Worm (Caenorhabditis elegans): ENCODE data around the gene tsp-4.
"Not testable (repeated sequence)": the region's sequence is repeated elsewhere in the genome, so short reads cannot be mapped to it uniquely, and the experiment has no call there.

The tsp-4 gene

DNA sequence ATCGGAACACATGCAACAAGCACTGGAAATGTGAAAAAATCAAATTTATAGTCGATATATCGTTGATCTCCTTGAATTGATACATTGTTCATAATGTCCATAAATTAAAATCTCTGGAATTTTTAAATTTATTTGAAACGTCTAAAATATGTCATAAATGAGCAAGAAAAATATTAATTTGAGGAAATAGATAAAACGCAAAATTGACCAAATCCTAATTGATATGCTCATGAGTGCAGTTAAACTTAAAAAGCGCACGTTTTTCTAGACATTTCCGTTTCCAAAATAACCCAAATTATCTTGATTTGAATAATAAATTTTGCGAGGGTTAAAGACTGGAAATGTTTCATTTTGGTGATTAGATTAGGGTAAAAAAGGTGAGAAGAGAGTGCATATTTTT, 2.5 kb upstream of the tsp-4 start, which contains the start of gene sru-13:
Gene sru-13, minus strand, starts transcription at position 101 of the 400 bp plus-strand sequence.
- TF ChIP-seq sma-9 (GFP tag; optimal IDR thresholded peaks at IDR 0.05), result no peak
- TF ChIP-seq sma-9 (tag; optimal IDR thresholded peaks at IDR 0.05), result no peak
- TF ChIP-seq elt-3 (tag; optimal IDR thresholded peaks at IDR 0.05), result no peak
- TF ChIP-seq ceh-82 (tag; optimal IDR thresholded peaks at IDR 0.05), result no peak
- no peak for TF ChIP-seq C34F6.9 (tag; optimal IDR thresholded peaks at IDR 0.05)
- no peak for TF ChIP-seq ztf-1 (GFP tag; conservative IDR thresholded peaks at IDR 0.05)
- no peak for TF ChIP-seq aly-2 (tag; optimal IDR thresholded peaks at IDR 0.05)
- TF ChIP-seq nhr-11 (tag; optimal IDR thresholded peaks at IDR 0.05), result no peak
- no peak for TF ChIP-seq alr-1 (tag; optimal IDR thresholded peaks at IDR 0.05)
- no peak for TF ChIP-seq R02D3.7 (tag; optimal IDR thresholded peaks at IDR 0.05)
- no peak for TF ChIP-seq sem-4 (tag; optimal IDR thresholded peaks at IDR 0.05)
- no peak for TF ChIP-seq skn-1 (tag; optimal IDR thresholded peaks at IDR 0.05)
- TF ChIP-seq nhr-237 (tag; optimal IDR thresholded peaks at IDR 0.05), result no peak
- no peak for TF ChIP-seq nhr-10 (tag; optimal IDR thresholded peaks at IDR 0.05)
- TF ChIP-seq gmeb-1 (tag; optimal IDR thresholded peaks at IDR 0.05), result no peak

DNA sequence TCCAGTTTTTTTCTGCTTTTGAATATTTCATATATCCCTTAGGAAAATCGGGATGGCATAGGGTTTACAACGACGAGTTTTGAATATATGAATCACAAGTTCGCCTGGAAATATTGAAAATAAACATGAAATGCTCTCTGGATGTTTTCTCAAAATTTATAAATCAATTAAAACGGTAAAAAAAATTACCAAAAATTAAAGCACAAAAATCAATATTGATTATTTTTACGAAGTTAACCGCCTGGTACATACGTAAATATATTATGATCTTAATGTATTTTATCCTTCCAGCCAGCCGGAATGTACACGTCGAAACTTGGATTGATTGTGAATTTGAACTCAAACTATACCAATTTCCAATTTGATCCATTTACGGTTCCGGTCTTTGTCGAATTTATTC, 14.7 kb downstream of the tsp-4 start, which contains the start of gene sru-17:
Gene sru-17, plus strand, starts transcription at position 301 of the 400 bp plus-strand sequence.
- TF ChIP-seq gmeb-1 (tag; optimal IDR thresholded peaks at IDR 0.05); Y55F3AM.14 (GFP tag; optimal IDR thresholded peaks at IDR 0.05); lin-11 (tag; optimal IDR thresholded peaks at IDR 0.05): not testable (repeated sequence)

DNA sequence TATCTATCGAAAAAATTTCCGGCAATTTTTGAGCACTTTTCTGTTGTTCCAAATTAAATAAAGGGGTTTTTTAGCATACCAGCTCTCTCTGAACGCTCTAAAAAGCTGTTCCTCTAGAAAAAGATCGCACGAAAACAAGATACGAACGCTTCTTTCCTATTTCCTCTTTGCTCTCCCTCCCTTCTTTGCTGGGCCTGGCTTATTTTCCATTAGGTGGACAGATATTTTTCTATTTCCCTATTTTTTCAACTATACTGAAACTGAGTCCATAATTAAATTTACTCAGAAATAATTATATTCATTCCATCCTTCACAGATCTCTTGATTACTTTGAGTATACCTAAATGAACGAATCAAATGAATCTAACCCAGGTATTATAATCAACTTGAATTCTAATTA, 18.1 kb downstream of the tsp-4 start, which contains the start of gene sru-18:
Gene sru-18, plus strand, starts transcription at position 301 of the 400 bp plus-strand sequence.
- no peak for TF ChIP-seq nhr-6 (tag; optimal IDR thresholded peaks at IDR 0.05)
- TF ChIP-seq nhr-237 (tag; optimal IDR thresholded peaks at IDR 0.05), result no peak
- no peak for TF ChIP-seq mbf-1 (tag; optimal IDR thresholded peaks at IDR 0.05)
- no peak for TF ChIP-seq aly-2 (tag; optimal IDR thresholded peaks at IDR 0.05)
- TF ChIP-seq zag-1 (tag; optimal IDR thresholded peaks at IDR 0.05), result no peak
- TF ChIP-seq nhr-12 (tag; optimal IDR thresholded peaks at IDR 0.05), result no peak
- TF ChIP-seq sma-3 (GFP tag; optimal IDR thresholded peaks at IDR 0.05), result no peak
- no peak for TF ChIP-seq fos-1 (tag; optimal IDR thresholded peaks at IDR 0.05)
- no peak for TF ChIP-seq elt-1 (tag; optimal IDR thresholded peaks at IDR 0.05)
- TF ChIP-seq unc-62 (GFP tag; optimal IDR thresholded peaks at IDR 0.05), result no peak
- TF ChIP-seq ceh-82 (tag; optimal IDR thresholded peaks at IDR 0.05), result no peak
- no peak for TF ChIP-seq ZK546.5 (tag; optimal IDR thresholded peaks at IDR 0.05)
- TF ChIP-seq mdl-1 (tag; optimal IDR thresholded peaks at IDR 0.05), result no peak
- no peak for TF ChIP-seq nhr-25 (tag; optimal IDR thresholded peaks at IDR 0.05)
- TF ChIP-seq lsy-2 (tag; optimal IDR thresholded peaks at IDR 0.05), result no peak
- TF ChIP-seq sem-4 (tag; optimal IDR thresholded peaks at IDR 0.05), result no peak
- TF ChIP-seq nhr-129 (tag; optimal IDR thresholded peaks at IDR 0.05), result no peak
- no peak for TF ChIP-seq alr-1 (tag; optimal IDR thresholded peaks at IDR 0.05)

DNA sequence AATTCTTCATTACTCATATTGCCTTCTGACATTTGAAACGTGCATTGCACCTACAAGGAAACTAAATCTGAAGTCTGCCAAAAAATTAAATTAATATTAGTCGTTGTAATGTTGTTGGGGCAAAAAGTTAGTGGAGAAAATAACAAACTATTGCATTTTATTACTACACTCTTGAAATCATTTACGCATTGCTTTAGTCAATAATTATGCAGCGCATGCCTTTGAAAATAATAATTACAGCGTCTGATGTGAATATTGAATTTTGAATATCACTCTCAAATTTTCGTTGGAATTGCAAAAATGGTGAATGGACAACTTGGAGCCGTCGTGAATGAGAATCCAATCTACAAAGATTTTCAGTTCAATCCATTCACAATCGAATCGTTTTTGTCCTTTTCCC, 21.8 kb downstream of the tsp-4 start, which contains the start of gene sru-19:
Gene sru-19, plus strand, starts transcription at position 301 of the 400 bp plus-strand sequence.
- TF ChIP-seq dmd-4 (tag; optimal IDR thresholded peaks at IDR 0.05), result no peak
- TF ChIP-seq nhr-25 (tag; optimal IDR thresholded peaks at IDR 0.05), result no peak
- TF ChIP-seq gmeb-1 (tag; optimal IDR thresholded peaks at IDR 0.05), result no peak
- no peak for TF ChIP-seq fos-1 (tag; optimal IDR thresholded peaks at IDR 0.05)
- TF ChIP-seq C34F6.9 (tag; optimal IDR thresholded peaks at IDR 0.05), result no peak
- TF ChIP-seq lin-13 (GFP tag; optimal IDR thresholded peaks at IDR 0.05), result no peak
- TF ChIP-seq ztf-4 (tag; optimal IDR thresholded peaks at IDR 0.05), result no peak
- no peak for TF ChIP-seq unc-39 (tag; optimal IDR thresholded peaks at IDR 0.05)
- no peak for TF ChIP-seq sma-9 (GFP tag; optimal IDR thresholded peaks at IDR 0.05)
- no peak for TF ChIP-seq sma-9 (tag; optimal IDR thresholded peaks at IDR 0.05)
- TF ChIP-seq nhr-23 (tag; optimal IDR thresholded peaks at IDR 0.05), result no peak
- TF ChIP-seq mdl-1 (tag; optimal IDR thresholded peaks at IDR 0.05), result no peak

DNA sequence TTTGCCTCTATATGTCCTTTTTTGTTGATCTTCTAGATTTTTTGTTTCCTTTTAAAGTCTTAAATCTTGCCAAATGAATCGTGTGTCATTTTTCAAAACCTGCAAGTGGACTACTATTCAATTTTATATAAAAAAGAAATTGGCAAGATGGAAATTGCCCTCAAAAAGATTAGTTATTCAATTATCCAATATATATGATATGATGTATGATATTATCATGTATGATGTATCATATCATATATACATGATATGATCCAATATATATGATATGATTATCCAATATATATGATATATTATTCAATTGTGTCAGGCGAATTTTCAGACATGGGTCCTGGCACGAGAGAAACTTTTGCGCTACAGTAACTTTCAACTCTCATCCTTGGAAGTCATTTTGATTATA, 24.9 kb downstream of the tsp-4 start, which contains the start of gene sru-20:
Gene sru-20, plus strand, starts transcription at position 301 of the 400 bp plus-strand sequence.
- TF ChIP-seq fos-1 (tag; optimal IDR thresholded peaks at IDR 0.05), result no peak
- TF ChIP-seq ZK546.5 (tag; optimal IDR thresholded peaks at IDR 0.05), result no peak
- TF ChIP-seq Y55F3AM.14 (GFP tag; optimal IDR thresholded peaks at IDR 0.05), result no peak
- no peak for TF ChIP-seq ztf-1 (GFP tag; conservative IDR thresholded peaks at IDR 0.05)
- TF ChIP-seq snpc-4 (tag; optimal IDR thresholded peaks at IDR 0.05), result no peak
- no peak for TF ChIP-seq elt-3 (tag; optimal IDR thresholded peaks at IDR 0.05)
- TF ChIP-seq mdl-1 (tag; optimal IDR thresholded peaks at IDR 0.05), result no peak
- no peak for TF ChIP-seq nhr-12 (tag; optimal IDR thresholded peaks at IDR 0.05)
- TF ChIP-seq elt-1 (tag; optimal IDR thresholded peaks at IDR 0.05), result no peak
